Fruit fly (Drosophila melanogaster): ENCODE measurements around the gene Psf1.

DNA sequence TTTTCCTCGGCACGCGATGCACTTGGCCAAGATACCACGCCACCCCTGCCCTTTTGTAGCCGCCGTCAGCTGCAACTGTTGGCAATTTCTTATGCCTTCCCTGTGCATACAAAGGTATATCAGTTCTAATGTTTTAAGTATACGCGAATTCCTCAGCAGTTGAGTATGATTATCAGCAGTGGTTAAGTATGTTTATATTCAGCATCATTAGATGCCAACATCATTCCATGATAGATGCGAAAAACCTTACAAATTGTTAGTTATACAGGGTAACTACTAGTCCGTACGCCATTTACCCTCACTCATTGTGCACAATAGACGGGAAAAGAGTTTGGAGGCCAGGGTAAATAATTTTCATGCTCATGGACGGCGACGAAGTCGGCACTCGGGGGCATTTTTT lies 32.2 kb upstream of the Psf1 start:
- peak; percentile 48 for TF ChIP-seq CG15710 (tag; optimal IDR thresholded peaks at IDR 0.05)
- TF ChIP-seq CG17806 (tag; optimal IDR thresholded peaks at IDR 0.05) = no peak
- TF ChIP-seq CG4496 (GFP tag; IDR thresholded peaks at IDR 0.05) = peak; percentile 40; the same call in 1 of the 3 replicates
